Fruit fly (Drosophila melanogaster) whole organism, embryonic: ENCODE data around the gene Cad74A.
A peak's percentile ranks its signal among the peaks of the same experiment; 100 is the strongest.

Experiments used
- Aef1 ChIP-seq: fragments of 200-800 bp; sonication (Bioruptor generic); IDR thresholded peaks from 3 replicates; pipeline ENCODE4 v1.3.6; 2022; ENCODE audit warnings: missing biosample characterization, missing genetic modification characterization
- CG10321 ChIP-seq: fragments of 200-800 bp; sonication (Bioruptor generic); IDR thresholded peaks from 2 replicates; pipeline ENCODE4 v1.3.6; 2022; ENCODE audit warnings: missing biosample characterization, missing genetic modification characterization
- CG11456 ChIP-seq: fragments of 200-800 bp; sonication (Bioruptor generic); IDR thresholded peaks from 3 replicates; pipeline ENCODE4 v1.3.6; 2022; ENCODE audit warnings: missing biosample characterization, missing genetic modification characterization
- CG1233 ChIP-seq: fragments of 200-800 bp; sonication (Bioruptor generic); optimal IDR thresholded peaks from 4 replicates; lab custom pipeline; 2018; ENCODE audit warnings: missing biosample characterization, mild to moderate bottlenecking, missing genetic modification characterization
- CG13894 ChIP-seq: fragments of 200-800 bp; sonication (Bioruptor generic); optimal IDR thresholded peaks from 3 replicates; lab custom pipeline; 2018; ENCODE audit warnings: missing biosample characterization, mild to moderate bottlenecking, missing genetic modification characterization, moderate library complexity
- CG1647 ChIP-seq: fragments of 200-800 bp; sonication (Bioruptor generic); optimal IDR thresholded peaks from 3 replicates; lab custom pipeline; 2016; ENCODE audit warnings: missing biosample characterization, missing genetic modification characterization
- CG18011 ChIP-seq: fragments of 200-800 bp; sonication (Bioruptor generic); optimal IDR thresholded peaks from 2 replicates; lab custom pipeline; 2017; ENCODE audit warnings: missing biosample characterization, missing genetic modification characterization, mild to moderate bottlenecking, moderate library complexity, missing genotype
- CG30020 ChIP-seq: fragments of 200-800 bp; optimal IDR thresholded peaks from 2 replicates; lab custom pipeline; 2019; ENCODE audit warnings: missing biosample characterization, mild to moderate bottlenecking, missing genetic modification characterization, moderate library complexity
- CG31441 ChIP-seq: fragments of 200-800 bp; sonication (Bioruptor generic); IDR thresholded peaks from 2 replicates; pipeline ENCODE4 v1.3.6; 2022; ENCODE audit warnings: missing biosample characterization, missing genetic modification characterization
- CG3838 ChIP-seq: fragments of 200-800 bp; sonication (Bioruptor generic); optimal IDR thresholded peaks from 3 replicates; lab custom pipeline; 2016; ENCODE audit warnings: missing biosample characterization, missing genetic modification characterization
- CG42726 ChIP-seq: fragments of 200-800 bp; sonication (Bioruptor generic); IDR thresholded peaks from 2 replicates; pipeline ENCODE4 v1.3.6; 2022; ENCODE audit warnings: missing biosample characterization, missing genetic modification characterization; ENCODE audit not compliant: partially characterized antibody
- CG4360 ChIP-seq: fragments of 200-800 bp; sonication (Bioruptor generic); IDR thresholded peaks from 2 replicates; pipeline ENCODE4 v1.3.6; 2022; ENCODE audit warnings: missing biosample characterization, missing genetic modification characterization
- CG7987 ChIP-seq: fragments of 200-800 bp; sonication (Bioruptor generic); optimal IDR thresholded peaks from 2 replicates; lab custom pipeline; 2018; ENCODE audit warnings: missing biosample characterization, mild to moderate bottlenecking, missing genetic modification characterization, moderate library complexity
- CG8944 ChIP-seq: fragments of 200-800 bp; sonication (Bioruptor generic); optimal IDR thresholded peaks from 3 replicates; lab custom pipeline; 2016; ENCODE audit warnings: missing biosample characterization, missing genetic modification characterization
- CG9727 ChIP-seq: fragments of 200-800 bp; sonication (Bioruptor generic); optimal IDR thresholded peaks from 3 replicates; lab custom pipeline; 2017; ENCODE audit warnings: missing biosample characterization, mild to moderate bottlenecking, missing genetic modification characterization
- Doc2 ChIP-seq: fragments of 200-800 bp; sonication (Bioruptor generic); IDR thresholded peaks from 2 replicates; pipeline ENCODE4 v1.3.6; 2022; ENCODE audit warnings: missing biosample characterization, missing genetic modification characterization
- Hr51 ChIP-seq, 2 experiments: fragments of 200-800 bp; sonication (Bioruptor generic); optimal IDR thresholded peaks; 2 replicates in 1 of 2; 3 replicates in 1 of 2; lab custom pipeline; 2016 to 2018; ENCODE audit warnings: missing biosample characterization in 2 of 2, missing genetic modification characterization in 2 of 2, mild to moderate bottlenecking in 1 of 2, moderate library complexity in 1 of 2
- Meics ChIP-seq: fragments of 200-800 bp; sonication (Bioruptor generic); optimal IDR thresholded peaks from 2 replicates; lab custom pipeline; 2017; ENCODE audit warnings: missing biosample characterization, mild to moderate bottlenecking, missing genetic modification characterization
- Nf-YA ChIP-seq: fragments of 200-800 bp; sonication (Bioruptor generic); IDR thresholded peaks from 2 replicates; pipeline ENCODE4 v1.3.6; 2022; ENCODE audit warnings: missing biosample characterization, missing genetic modification characterization
- Six4 ChIP-seq: fragments of 200-800 bp; sonication (Bioruptor generic); optimal IDR thresholded peaks from 2 replicates; lab custom pipeline; 2016; ENCODE audit warnings: missing biosample characterization, missing genetic modification characterization
- abd-A ChIP-seq: fragments of 200-800 bp; sonication (Bioruptor generic); optimal IDR thresholded peaks from 3 replicates; lab custom pipeline; 2019; ENCODE audit warnings: missing biosample characterization, mild to moderate bottlenecking, missing genetic modification characterization, moderate library complexity
- ara ChIP-seq: fragments of 200-800 bp; sonication (Bioruptor generic); IDR thresholded peaks from 2 replicates; pipeline ENCODE4 v1.3.6; 2022; ENCODE audit warnings: missing biosample characterization, missing genetic modification characterization
- bbx ChIP-seq: fragments of 200-800 bp; sonication (Bioruptor generic); IDR thresholded peaks from 2 replicates; pipeline ENCODE4 v1.3.6; 2022; ENCODE audit warnings: missing biosample characterization, missing genetic modification characterization; ENCODE audit not compliant: partially characterized antibody
- bcd ChIP-seq: fragments of 200-800 bp; sonication (Bioruptor generic); optimal IDR thresholded peaks from 2 replicates; lab custom pipeline; 2017; ENCODE audit warnings: missing biosample characterization, mild to moderate bottlenecking, missing genetic modification characterization
- bowl ChIP-seq: fragments of 200-800 bp; sonication (Bioruptor generic); IDR thresholded peaks from 2 replicates; pipeline ENCODE4 v1.3.6; 2022; ENCODE audit warnings: missing biosample characterization, missing genetic modification characterization
- ci ChIP-seq: fragments of 200-800 bp; sonication (Bioruptor generic); IDR thresholded peaks from 3 replicates; pipeline ENCODE4 v1.3.6; 2022; ENCODE audit warnings: missing biosample characterization, missing genetic modification characterization
- eve ChIP-seq, 2 experiments: fragments of >200 bp; optimal IDR thresholded peaks; 2 replicates each; lab custom pipeline; 2017; ENCODE audit warnings: missing biosample characterization in 2 of 2, missing genetic modification characterization in 2 of 2
- fu2 ChIP-seq: fragments of 200-800 bp; sonication (Bioruptor generic); optimal IDR thresholded peaks from 2 replicates; lab custom pipeline; 2016; ENCODE audit warnings: missing biosample characterization, missing genetic modification characterization
- grn ChIP-seq: fragments of 200-800 bp; sonication (Bioruptor generic); optimal IDR thresholded peaks from 3 replicates; lab custom pipeline; 2017; ENCODE audit warnings: missing biosample characterization, missing genetic modification characterization
- gro ChIP-seq: fragments of 200-800 bp; sonication (Bioruptor generic); optimal IDR thresholded peaks from 2 replicates; lab custom pipeline; 2016; ENCODE audit warnings: missing biosample characterization, missing genetic modification characterization
- kni ChIP-seq: fragments of 200-800 bp; sonication (Bioruptor generic); optimal IDR thresholded peaks from 3 replicates; lab custom pipeline; 2017; ENCODE audit warnings: mild to moderate bottlenecking, missing biosample characterization, missing genetic modification reagents, missing genetic modification characterization
- lbe ChIP-seq: fragments of 200-800 bp; sonication (Bioruptor generic); optimal IDR thresholded peaks from 2 replicates; lab custom pipeline; 2016; ENCODE audit warnings: missing biosample characterization, mild to moderate bottlenecking, missing genetic modification characterization
- nerfin-1 ChIP-seq: fragments of 200-800 bp; sonication (Bioruptor generic); optimal IDR thresholded peaks from 3 replicates; lab custom pipeline; 2019; ENCODE audit warnings: missing biosample characterization, mild to moderate bottlenecking, missing genetic modification characterization, moderate library complexity
- oc ChIP-seq: fragments of 200-800 bp; sonication (Bioruptor generic); optimal IDR thresholded peaks from 2 replicates; lab custom pipeline; 2018; ENCODE audit warnings: missing biosample characterization, mild to moderate bottlenecking, missing genetic modification characterization, moderate library complexity
- onecut ChIP-seq: fragments of 200-800 bp; sonication (Bioruptor generic); IDR thresholded peaks from 2 replicates; pipeline ENCODE4 v1.3.6; 2022; ENCODE audit warnings: missing biosample characterization, missing genetic modification characterization
- pfk ChIP-seq: fragments of 200-800 bp; sonication (Bioruptor generic); optimal IDR thresholded peaks from 2 replicates; lab custom pipeline; 2018; ENCODE audit warnings: missing biosample characterization, mild to moderate bottlenecking, missing genetic modification characterization, moderate library complexity
- pros ChIP-seq: fragments of 200-800 bp; sonication (Bioruptor generic); optimal IDR thresholded peaks from 3 replicates; lab custom pipeline; 2019; ENCODE audit warnings: missing biosample characterization, mild to moderate bottlenecking, missing genetic modification characterization, moderate library complexity
- psq ChIP-seq: fragments of 200-800 bp; sonication (Bioruptor generic); optimal IDR thresholded peaks from 2 replicates; lab custom pipeline; 2017; ENCODE audit warnings: missing biosample characterization, missing genetic modification characterization
- pum ChIP-seq: fragments of 200-800 bp; sonication (Bioruptor generic); optimal IDR thresholded peaks from 2 replicates; lab custom pipeline; 2016; ENCODE audit warnings: missing biosample characterization, missing genetic modification characterization
- ro ChIP-seq: fragments of 200-800 bp; sonication (Bioruptor generic); IDR thresholded peaks from 2 replicates; pipeline ENCODE4 v1.3.6; 2022; ENCODE audit warnings: missing biosample characterization, missing genetic modification characterization
- sd ChIP-seq: fragments of 200-800 bp; sonication (Bioruptor generic); optimal IDR thresholded peaks from 3 replicates; lab custom pipeline; 2018; ENCODE audit warnings: missing biosample characterization, mild to moderate bottlenecking, missing genetic modification characterization, moderate library complexity
- sisA ChIP-seq: fragments of 200-800 bp; sonication (Bioruptor generic); IDR thresholded peaks from 2 replicates; pipeline ENCODE4 v1.3.6; 2022; ENCODE audit warnings: missing biosample characterization, missing genetic modification characterization
- slbo ChIP-seq: fragments of 200-800 bp; sonication (Bioruptor generic); IDR thresholded peaks from 2 replicates; pipeline ENCODE4 v1.3.6; 2022; ENCODE audit warnings: missing biosample characterization, missing genetic modification characterization
- sqz ChIP-seq: fragments of 200-800 bp; sonication (Bioruptor generic); optimal IDR thresholded peaks from 3 replicates; lab custom pipeline; 2018; ENCODE audit warnings: missing biosample characterization, mild to moderate bottlenecking, missing genetic modification characterization
- tap ChIP-seq: fragments of 200-800 bp; optimal IDR thresholded peaks from 3 replicates; lab custom pipeline; 2019; ENCODE audit warnings: missing biosample characterization, mild to moderate bottlenecking, missing genetic modification characterization, moderate library complexity
- tll ChIP-seq, 2 experiments: fragments of 200-800 bp in 1 of 2; fragments of >200 bp in 1 of 2; sonication (Bioruptor generic) in 1 of 2; optimal IDR thresholded peaks; 2 replicates each; lab custom pipeline; 2017 to 2019; ENCODE audit warnings: missing biosample characterization in 2 of 2, missing genetic modification characterization in 2 of 2, mild to moderate bottlenecking in 1 of 2, moderate library complexity in 1 of 2
- unpg ChIP-seq: fragments of 200-800 bp; sonication (Bioruptor generic); optimal IDR thresholded peaks from 3 replicates; lab custom pipeline; 2018; ENCODE audit warnings: missing biosample characterization, mild to moderate bottlenecking, missing genetic modification characterization, moderate library complexity
- vnd ChIP-seq: fragments of 200-800 bp; sonication (Bioruptor generic); IDR thresholded peaks from 3 replicates; pipeline ENCODE4 v1.3.6; 2022; ENCODE audit warnings: missing biosample characterization, missing genetic modification characterization; ENCODE audit not compliant: partially characterized antibody
- zen ChIP-seq: fragments of 200-800 bp; sonication (Bioruptor generic); optimal IDR thresholded peaks from 3 replicates; lab custom pipeline; 2018; ENCODE audit warnings: missing biosample characterization, mild to moderate bottlenecking, missing genetic modification characterization, moderate library complexity

The Cad74A gene

dm6 chr3L:17366936-17367335, 12.4 kb downstream of the Cad74A start (continued):
- TF ChIP-seq kni (GFP tag; lab: Kevin White, UChicago), result peak; percentile 47
- peak; percentile 89 for TF ChIP-seq nerfin-1 (tag; lab: Kevin White, UChicago)
- peak; percentile 91 for TF ChIP-seq pros (GFP tag; lab: Kevin White, UChicago)
- TF ChIP-seq CG10321 (GFP tag; lab: Robert Waterston, UW), result no peak
- TF ChIP-seq ro (GFP tag; lab: Robert Waterston, UW), result no peak
- TF ChIP-seq Aef1 (GFP tag; lab: Robert Waterston, UW), result no peak
- TF ChIP-seq CG11456 (GFP tag; lab: Robert Waterston, UW), result no peak
- no peak for TF ChIP-seq CG9727 (GFP tag; lab: Kevin White, UChicago)
- TF ChIP-seq sd (tag; lab: Kevin White, UChicago), result peak; percentile 28
- TF ChIP-seq, all 482 proteins: peak for 15

DNA sequence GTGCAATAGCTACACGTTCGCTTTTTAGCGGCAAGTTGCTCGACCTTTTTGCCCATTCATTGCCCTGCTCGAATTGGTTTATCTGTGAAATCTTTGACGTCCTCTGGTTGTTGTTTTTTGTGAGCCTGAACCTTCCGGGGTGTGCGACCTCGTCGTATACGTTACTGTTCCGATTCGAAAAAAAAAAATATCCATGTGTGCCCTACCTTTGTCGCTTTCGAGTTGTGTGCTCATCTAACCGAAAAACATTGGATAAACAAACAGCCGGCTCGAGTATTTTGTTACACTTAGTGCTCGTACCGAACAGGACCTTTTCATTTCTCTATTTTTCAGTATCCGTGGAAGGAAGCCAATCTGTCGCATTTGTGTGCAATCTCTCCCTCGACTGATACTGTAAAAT, 15.3 kb downstream of the Cad74A start:
- TF ChIP-seq Meics (GFP tag; lab: Kevin White, UChicago), result no peak
- no peak for TF ChIP-seq lbe
- no peak for TF ChIP-seq ci (GFP tag; lab: Robert Waterston, UW)
- no peak for TF ChIP-seq CG1233 (GFP tag; lab: Kevin White, UChicago)
- peak in 1 of 2 experiments; percentile 62 for TF ChIP-seq tll (GFP tag; optimal IDR thresholded peaks at IDR 0.05; lab: Kevin White, UChicago)
- TF ChIP-seq tap (tag; lab: Kevin White, UChicago), result peak; percentile 50
- TF ChIP-seq slbo, result no peak
- no peak for TF ChIP-seq gro (GFP tag; lab: Kevin White, UChicago)
- TF ChIP-seq oc, result peak; percentile 89
- no peak for TF ChIP-seq CG18011
- peak; percentile 55; the same call in 1 of the 2 replicates for TF ChIP-seq CG4360
- no peak for TF ChIP-seq CG31441 (GFP tag; lab: Robert Waterston, UW)
- TF ChIP-seq Six4 (GFP tag; lab: Kevin White, UChicago), result no peak
- peak; percentile 72 for TF ChIP-seq pros (GFP tag; lab: Kevin White, UChicago)
- TF ChIP-seq vnd, result 0 out of 3 replicates have a peak, but pooled peaks have one; percentile 12
- peak; percentile 55 for TF ChIP-seq sqz (GFP tag; lab: Kevin White, UChicago)
- TF ChIP-seq CG8944, result no peak
- TF ChIP-seq CG13894 (tag; lab: Kevin White, UChicago), result peak; percentile 14
- TF ChIP-seq CG30020 (tag; lab: Kevin White, UChicago), result no peak

DNA sequence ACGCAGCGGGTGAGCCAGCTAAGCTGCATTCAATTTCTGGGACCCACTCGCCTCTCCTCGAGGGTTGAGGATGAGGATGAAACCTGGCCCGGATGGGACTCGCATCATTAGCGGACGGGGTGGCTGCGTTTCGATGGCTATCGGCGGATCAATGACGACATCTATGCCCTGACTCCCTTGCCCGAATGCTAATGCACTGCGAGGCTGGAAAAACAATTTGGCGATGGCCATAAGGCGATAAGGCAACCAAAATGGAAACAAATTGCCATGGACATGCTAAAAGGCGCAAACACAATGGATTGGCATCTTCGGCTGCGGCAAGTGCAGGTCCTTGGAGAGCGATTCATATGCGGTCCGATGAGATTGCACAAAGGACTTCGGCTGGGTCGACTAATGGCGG, 16.4 kb downstream of the Cad74A start:
- TF ChIP-seq ara (GFP tag; lab: Robert Waterston, UW) (no peak), grn (GFP tag; lab: Kevin White, UChicago) (peak; percentile 66), Doc2 (GFP tag; lab: Robert Waterston, UW) (no peak), sisA (GFP tag; lab: Robert Waterston, UW) (no peak), abd-A (tag; lab: Kevin White, UChicago) (no peak), CG1647 (GFP tag; lab: Kevin White, UChicago) (no peak), pfk (no peak), eve (GFP tag; optimal IDR thresholded peaks at IDR 0.05; lab: Kevin White, UChicago) (no peak), Hr51 (GFP tag; optimal IDR thresholded peaks at IDR 0.05; lab: Kevin White, UChicago) (no peak), bbx (no peak), pros (GFP tag; lab: Kevin White, UChicago) (peak; percentile 21), CG42726 (GFP tag; lab: Robert Waterston, UW) (no peak), psq (GFP tag; lab: Kevin White, UChicago) (no peak), oc (peak; percentile 68), fu2 (GFP tag; lab: Kevin White, UChicago) (no peak), CG18011 (no peak), bcd (GFP tag; lab: Kevin White, UChicago) (no peak), CG3838 (no peak), Nf-YA (GFP tag; lab: Robert Waterston, UW) (no peak), CG7987 (no peak), zen (tag; lab: Kevin White, UChicago) (peak; percentile 80), pum (GFP tag; lab: Kevin White, UChicago) (no peak), unpg (GFP tag; lab: Kevin White, UChicago) (no peak), onecut (no peak), bowl (GFP tag; lab: Robert Waterston, UW) (no peak)
